Worm (Caenorhabditis elegans): Measurements from ENCODE around the gene ucr-1.

The ucr-1 gene

DNA sequence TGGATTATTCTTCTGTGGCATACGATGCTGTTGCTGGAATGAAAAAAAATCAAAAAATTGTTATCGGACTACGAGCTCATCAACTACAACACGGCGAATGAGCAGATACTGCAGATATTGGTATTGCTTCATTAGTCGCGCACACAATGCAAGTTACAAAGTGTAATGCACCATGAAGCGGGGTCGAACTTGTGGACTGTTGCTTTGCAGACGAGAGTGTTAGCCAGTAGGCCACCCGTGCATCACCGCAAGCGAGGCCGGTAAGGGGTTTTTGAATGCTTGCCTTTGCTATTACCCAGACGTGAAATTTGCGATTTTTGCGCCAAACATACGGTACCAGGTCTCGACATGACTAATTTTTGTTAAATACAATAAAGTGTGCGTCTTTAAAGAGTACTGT is 10.1 kb downstream of the ucr-1 start (continued):
- TF ChIP-seq lin-40 (tag; optimal IDR thresholded peaks at IDR 0.05) (peak; percentile 80), hlh-12 (tag; optimal IDR thresholded peaks at IDR 0.05) (no peak), attf-6 (GFP tag; IDR thresholded peaks at IDR 0.05) (0 out of 2 replicates have a peak, but pooled peaks have one; percentile 72), C06A6.2 (GFP tag; conservative IDR thresholded peaks at IDR 0.05) (no peak), B0336.3 (GFP tag; IDR thresholded peaks at IDR 0.05) (peak; percentile 73; the same call in 1 of the 2 replicates), lag-1 (GFP tag; IDR thresholded peaks at IDR 0.05) (no peak), ztf-25 (GFP tag; IDR thresholded peaks at IDR 0.05) (no peak; the same call in 1 of the 2 replicates), ztf-22 (GFP tag; optimal IDR thresholded peaks at IDR 0.05) (peak; percentile 71), K12H6.12 (tag; optimal IDR thresholded peaks at IDR 0.05) (peak; percentile 56), unc-130 (GFP tag; optimal IDR thresholded peaks at IDR 0.05) (peak; percentile 84), nhr-179 (tag; optimal IDR thresholded peaks at IDR 0.05) (peak; percentile 60), lsy-27 (tag; optimal IDR thresholded peaks at IDR 0.05; ENCODE audit: borderline replicate concordance, insufficient read depth) (no peak), tbx-9 (tag; optimal IDR thresholded peaks at IDR 0.05; ENCODE audit: borderline replicate concordance) (peak; percentile 13), mel-28 (tag; optimal IDR thresholded peaks at IDR 0.05; ENCODE audit: borderline replicate concordance) (no peak), aptf-2 (GFP tag; conservative IDR thresholded peaks at IDR 0.05) (peak; percentile 67; the same call in 1 of the 2 replicates), fkh-3 (tag; optimal IDR thresholded peaks at IDR 0.05) (peak; percentile 59), ets-4 (GFP tag; optimal IDR thresholded peaks at IDR 0.05) (peak; percentile 84), egrh-3 (GFP tag; IDR thresholded peaks at IDR 0.05) (0 out of 2 replicates have a peak, but pooled peaks have one; percentile 21), mcd-1 (GFP tag; IDR thresholded peaks at IDR 0.05) (peak; percentile 74), T07F8.4 (tag; optimal IDR thresholded peaks at IDR 0.05) (peak; percentile 87), zfh-2 (GFP tag; conservative IDR thresholded peaks at IDR 0.05) (peak; percentile 51; the same call in 1 of the 2 replicates), cebp-2 (GFP tag; IDR thresholded peaks at IDR 0.05) (peak; percentile 91; the same call in 1 of the 2 replicates), madf-6 (GFP tag; IDR thresholded peaks at IDR 0.05) (peak; percentile 77), efl-1 (GFP tag; optimal IDR thresholded peaks at IDR 0.05) (no peak), F55B11.4 (tag; optimal IDR thresholded peaks at IDR 0.05; ENCODE audit: borderline replicate concordance, insufficient read depth) (no peak), ama-1 (optimal IDR thresholded peaks at IDR 0.05) (no peak), ama-1 (GFP tag; optimal IDR thresholded peaks at IDR 0.05) (peak; percentile 26 to 83), aptf-3 (GFP tag; IDR thresholded peaks at IDR 0.05) (peak; percentile 64; the same call in 1 of the 2 replicates), die-1 (tag; optimal IDR thresholded peaks at IDR 0.05) (peak; percentile 88), Y53G8AR.9 (GFP tag; conservative IDR thresholded peaks at IDR 0.05) (peak; percentile 68), ceh-79 (tag; optimal IDR thresholded peaks at IDR 0.05) (peak; percentile 65), T26A5.8 (tag; optimal IDR thresholded peaks at IDR 0.05) (peak; percentile 76), ceh-91 (GFP tag; IDR thresholded peaks at IDR 0.05) (peak; percentile 47), F37B4.10 (GFP tag; IDR thresholded peaks at IDR 0.05) (0 out of 2 replicates have a peak, but pooled peaks have one; percentile 71), F22D6.2 (tag; optimal IDR thresholded peaks at IDR 0.05) (peak; percentile 64), lir-1 (GFP tag; conservative IDR thresholded peaks at IDR 0.05) (peak; percentile 74), madf-10 (tag; optimal IDR thresholded peaks at IDR 0.05) (peak; percentile 83), snpc-1.1 (tag; optimal IDR thresholded peaks at IDR 0.05; ENCODE audit: insufficient read depth) (peak; percentile 57), Y79H2A.3 (GFP tag; conservative IDR thresholded peaks at IDR 0.05) (no peak), athp-1 (tag; optimal IDR thresholded peaks at IDR 0.05) (peak; percentile 93), pbrm-1 (GFP tag; IDR thresholded peaks at IDR 0.05) (peak; percentile 85), F33H1.4 (GFP tag; IDR thresholded peaks at IDR 0.05) (peak; percentile 70), nhr-80 (tag; optimal IDR thresholded peaks at IDR 0.05) (peak; percentile 50), F52B5.7 (tag; optimal IDR thresholded peaks at IDR 0.05) (peak; percentile 94), madf-3 (GFP tag; IDR thresholded peaks at IDR 0.05) (peak; percentile 67; the same call in 1 of the 2 replicates), pha-4 (tag; optimal IDR thresholded peaks at IDR 0.05) (no peak), attf-3 (GFP tag; conservative IDR thresholded peaks at IDR 0.05) (peak; percentile 56; the same call in 1 of the 2 replicates), hlh-26 (GFP tag; conservative IDR thresholded peaks at IDR 0.05) (no peak), ztf-6 (GFP tag; IDR thresholded peaks at IDR 0.05) (0 out of 2 replicates have a peak, but pooled peaks have one; percentile 31)
